Worm (Caenorhabditis elegans) whole organism, L3 larva: ENCODE data around the gene noca-1.
A peak's percentile ranks its signal among the peaks of the same experiment; 100 is the strongest.
"Not testable (repeated sequence)": the region's sequence is repeated elsewhere in the genome, so short reads cannot be mapped to it uniquely, and the experiment has no call there.

Source experiments
- R02D3.7 ChIP-seq: fragments of 150-350 bp; optimal IDR thresholded peaks from 2 replicates; lab custom pipeline; 2014; ENCODE audit warnings: missing biosample characterization, missing genetic modification characterization
- ama-1 ChIP-seq: fragments of 150-350 bp; optimal IDR thresholded peaks from 2 replicates; lab custom pipeline; 2018
- ceh-16 ChIP-seq: sonication (generic microtip); optimal IDR thresholded peaks from 2 replicates; lab custom pipeline; 2017; ENCODE audit warnings: missing biosample characterization, missing genetic modification characterization
- ceh-28 ChIP-seq: fragments of 150-350 bp; optimal IDR thresholded peaks from 2 replicates; lab custom pipeline; 2014; ENCODE audit warnings: missing biosample characterization, missing genetic modification reagents, missing genetic modification characterization
- ceh-82 ChIP-seq: fragments of 150-350 bp; optimal IDR thresholded peaks from 2 replicates; lab custom pipeline; 2014; ENCODE audit warnings: missing biosample characterization, missing genetic modification characterization
- ceh-9 ChIP-seq: sonication (generic microtip); optimal IDR thresholded peaks from 2 replicates; lab custom pipeline; 2018; ENCODE audit warnings: missing biosample characterization, missing genetic modification characterization
- daf-12 ChIP-seq: fragments of 150-350 bp; optimal IDR thresholded peaks from 2 replicates; lab custom pipeline; 2014; ENCODE audit warnings: missing biosample characterization, missing genetic modification reagents, missing genetic modification characterization
- elt-2 ChIP-seq: sonication (generic microtip); optimal IDR thresholded peaks from 2 replicates; lab custom pipeline; 2016; ENCODE audit warnings: missing genetic modification reagents, mild to moderate bottlenecking, missing genetic modification characterization, missing compliant biosample characterization
- elt-3 ChIP-seq, 3 experiments: fragments of 150-350 bp in 1 of 3; sonication (generic microtip) in 2 of 3; optimal IDR thresholded peaks; 2 replicates in 2 of 3; 4 replicates in 1 of 3; lab custom pipeline; 2014 to 2017; ENCODE audit warnings: missing biosample characterization in 3 of 3, missing genetic modification characterization in 3 of 3
- eor-1 ChIP-seq, 2 experiments: fragments of 150-350 bp; optimal IDR thresholded peaks; 2 replicates each; lab custom pipeline; 2014 to 2018; ENCODE audit warnings: missing biosample characterization in 2 of 2, missing genetic modification characterization in 2 of 2
- fkh-10 ChIP-seq: sonication (generic microtip); optimal IDR thresholded peaks from 2 replicates; lab custom pipeline; 2017; ENCODE audit warnings: missing biosample characterization, missing genetic modification reagents, missing genetic modification characterization
- fkh-2 ChIP-seq: fragments of 150-350 bp; optimal IDR thresholded peaks from 2 replicates; lab custom pipeline; 2014; ENCODE audit warnings: missing biosample characterization, missing genetic modification reagents, missing genetic modification characterization
- jun-1 ChIP-seq: fragments of 150-350 bp; optimal IDR thresholded peaks from 2 replicates; lab custom pipeline; 2014; ENCODE audit warnings: missing biosample characterization, missing genetic modification reagents, missing genetic modification characterization
- lin-15B ChIP-seq: fragments of 150-350 bp; optimal IDR thresholded peaks from 2 replicates; lab custom pipeline; 2014; ENCODE audit warnings: missing biosample characterization, missing genetic modification characterization
- lin-39 ChIP-seq: fragments of 150-350 bp; optimal IDR thresholded peaks from 2 replicates; lab custom pipeline; 2018; ENCODE audit warnings: missing biosample characterization, missing genetic modification reagents, missing genetic modification characterization
- lsy-12 ChIP-seq: sonication (generic microtip); optimal IDR thresholded peaks from 2 replicates; lab custom pipeline; 2016; ENCODE audit warnings: mild to moderate bottlenecking, missing genetic modification characterization, missing compliant biosample characterization
- mdl-1 ChIP-seq: fragments of 150-350 bp; optimal IDR thresholded peaks from 2 replicates; lab custom pipeline; 2014; ENCODE audit warnings: missing biosample characterization, missing genetic modification characterization
- mml-1 ChIP-seq: fragments of 150-350 bp; sonication (generic microtip); optimal IDR thresholded peaks from 3 replicates; lab custom pipeline; 2014; ENCODE audit warnings: missing biosample characterization, missing genetic modification characterization
- nfya-1 ChIP-seq: sonication (generic microtip); optimal IDR thresholded peaks from 2 replicates; lab custom pipeline; 2017; ENCODE audit warnings: missing genetic modification characterization, mild to moderate bottlenecking, missing compliant biosample characterization, antibody characterized with exemption, moderate library complexity; ENCODE audit not compliant: insufficient read depth
- nhr-11 ChIP-seq: fragments of 150-350 bp; optimal IDR thresholded peaks from 2 replicates; lab custom pipeline; 2014; ENCODE audit warnings: missing biosample characterization, missing genetic modification characterization
- nhr-12 ChIP-seq: fragments of 150-350 bp; optimal IDR thresholded peaks from 2 replicates; lab custom pipeline; 2014; ENCODE audit warnings: missing biosample characterization, missing genetic modification characterization
- nhr-23 ChIP-seq: fragments of 150-350 bp; optimal IDR thresholded peaks from 2 replicates; lab custom pipeline; 2014; ENCODE audit warnings: missing biosample characterization, missing genetic modification reagents, missing genetic modification characterization
- nhr-25 ChIP-seq: sonication (generic microtip); optimal IDR thresholded peaks from 2 replicates; lab custom pipeline; 2017; ENCODE audit warnings: missing biosample characterization, missing genetic modification characterization
- nhr-43 ChIP-seq: sonication (generic microtip); optimal IDR thresholded peaks from 2 replicates; lab custom pipeline; 2016; ENCODE audit warnings: mild to moderate bottlenecking, missing genetic modification characterization, missing compliant biosample characterization; ENCODE audit not compliant: poor library complexity, severe bottlenecking
- nhr-76 ChIP-seq: fragments of 150-350 bp; sonication (generic microtip); optimal IDR thresholded peaks from 5 replicates; lab custom pipeline; 2014; ENCODE audit warnings: missing biosample characterization, missing genetic modification characterization
- nhr-77 ChIP-seq: fragments of 150-350 bp; optimal IDR thresholded peaks from 2 replicates; lab custom pipeline; 2014; ENCODE audit warnings: missing biosample characterization, missing genetic modification characterization
- pqm-1 ChIP-seq: fragments of 150-350 bp; optimal IDR thresholded peaks from 2 replicates; lab custom pipeline; 2017; ENCODE audit warnings: missing biosample characterization, missing genetic modification characterization, inconsistent platforms
- sea-2 ChIP-seq: fragments of 150-350 bp; sonication (generic microtip); optimal IDR thresholded peaks from 4 replicates; lab custom pipeline; 2014; ENCODE audit warnings: missing biosample characterization, missing genetic modification reagents, missing genetic modification characterization
- skn-1 ChIP-seq: fragments of 150-350 bp; optimal IDR thresholded peaks from 2 replicates; lab custom pipeline; 2014; ENCODE audit warnings: missing biosample characterization, missing genetic modification characterization
- snpc-4 ChIP-seq: fragments of 150-350 bp; optimal IDR thresholded peaks from 2 replicates; lab custom pipeline; 2014; ENCODE audit warnings: missing biosample characterization, missing genetic modification characterization
- unc-39 ChIP-seq: sonication (generic microtip); optimal IDR thresholded peaks from 4 replicates; lab custom pipeline; 2017; ENCODE audit warnings: missing biosample characterization, missing genetic modification characterization
- unc-62 ChIP-seq: fragments of 150-350 bp; sonication (generic microtip); optimal IDR thresholded peaks from 4 replicates; lab custom pipeline; 2014; ENCODE audit warnings: missing biosample characterization, missing genetic modification reagents, missing genetic modification characterization
- zag-1 ChIP-seq: fragments of 150-350 bp; optimal IDR thresholded peaks from 2 replicates; lab custom pipeline; 2014; ENCODE audit warnings: missing biosample characterization, missing genetic modification characterization
- ztf-11 ChIP-seq: fragments of 150-350 bp; optimal IDR thresholded peaks from 2 replicates; lab custom pipeline; 2014; ENCODE audit warnings: missing biosample characterization, missing genetic modification characterization
- ztf-4 ChIP-seq: fragments of 150-350 bp; optimal IDR thresholded peaks from 2 replicates; lab custom pipeline; 2014; ENCODE audit warnings: missing biosample characterization, missing genetic modification characterization

Gene noca-1

DNA sequence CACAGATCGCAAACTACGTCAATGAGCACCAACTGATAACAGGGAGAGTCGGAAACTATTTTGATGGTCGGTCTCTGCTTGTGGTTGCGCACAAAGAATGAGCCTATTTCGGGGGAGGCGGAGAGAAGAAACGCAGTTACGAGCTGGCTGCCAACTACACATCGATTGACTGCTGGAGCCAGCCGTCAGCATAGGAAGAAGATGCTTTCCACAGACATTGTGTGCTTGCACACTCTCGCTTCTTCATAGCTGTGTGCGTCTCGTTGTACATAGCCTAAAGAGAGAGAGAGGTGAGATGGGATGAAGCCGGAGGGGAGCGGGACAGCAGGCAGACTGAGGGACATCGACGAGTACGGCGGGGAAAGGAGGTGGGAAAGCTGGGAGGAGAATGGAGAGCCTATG is 22.3 kb upstream of the noca-1 start (continued):
- TF ChIP-seq jun-1 (tag; lab: Kevin White, UChicago) (peak; percentile 75), sea-2 (no peak), fkh-2 (no peak), ama-1 (lab: Kevin White, UChicago) (peak; percentile 69), nhr-76 (tag; lab: Kevin White, UChicago) (no peak), lin-15B (peak; percentile 32), mml-1 (tag; lab: Kevin White, UChicago) (no peak), ztf-4 (tag; lab: Kevin White, UChicago) (no peak), ceh-16 (tag; lab: Kevin White, UChicago) (no peak), ceh-28 (no peak), unc-62 (no peak), lin-39 (tag; lab: Kevin White, UChicago) (peak; percentile 94), nhr-25 (tag; lab: Kevin White, UChicago) (no peak), ztf-11 (tag; lab: Kevin White, UChicago) (no peak), R02D3.7 (tag; lab: Kevin White, UChicago) (no peak)

DNA sequence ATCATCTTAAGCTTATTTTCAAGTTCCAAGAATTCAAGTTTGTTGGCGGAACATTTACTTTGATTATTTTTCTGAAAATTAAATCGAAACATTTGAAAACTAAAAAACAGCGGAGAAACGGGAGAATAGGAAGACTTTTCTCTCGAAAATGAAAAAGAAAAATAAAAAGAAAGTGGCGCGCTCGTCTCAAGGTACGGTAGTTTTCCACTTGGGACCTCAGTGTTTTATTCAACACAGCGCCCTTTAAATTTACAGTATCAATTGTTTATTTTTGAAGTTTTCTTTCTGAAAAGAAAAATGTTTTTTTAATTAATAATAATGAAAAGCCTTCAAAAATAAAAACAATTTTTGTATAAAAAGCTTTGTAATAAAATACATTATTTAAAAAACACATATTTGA is 21.2 kb upstream of the noca-1 start:
- TF ChIP-seq daf-12 (no peak), ceh-9 (tag; lab: Kevin White, UChicago) (no peak), lsy-12 (tag; lab: Kevin White, UChicago) (no peak), nhr-25 (tag; lab: Kevin White, UChicago) (no peak), snpc-4 (tag; lab: Kevin White, UChicago) (no peak), fkh-10 (GFP tag; lab: Kevin White, UChicago) (no peak), nhr-77 (tag; lab: Kevin White, UChicago) (no peak), unc-62 (no peak), unc-39 (tag; lab: Kevin White, UChicago) (no peak)
- TF ChIP-seq, all 47 proteins: peak for 0

DNA sequence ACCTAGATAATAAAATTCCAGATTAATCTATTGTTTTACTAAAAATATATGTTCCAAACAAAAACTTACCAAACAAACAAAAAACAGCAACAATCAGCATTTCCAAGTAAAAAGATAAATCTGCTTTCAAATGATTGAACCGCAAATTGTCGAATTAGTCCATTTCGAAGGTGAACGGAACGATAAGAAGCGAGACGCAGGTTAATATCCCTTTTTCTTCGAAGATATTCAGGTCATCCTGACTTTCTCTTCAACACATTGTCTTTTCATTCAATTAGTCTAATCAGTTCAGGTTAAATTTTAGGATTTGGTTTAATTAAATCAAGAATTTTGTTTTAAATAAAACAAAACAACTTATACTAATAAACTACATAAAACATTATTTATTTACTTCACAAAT is 19.3 kb upstream of the noca-1 start, which contains the start of gene B0365.9:
Gene B0365.9, minus strand, starts transcription at position 186 of the 400 bp plus-strand sequence.
- TF ChIP-seq mdl-1: no peak
- TF ChIP-seq unc-62: no peak
- no peak for TF ChIP-seq nhr-11 (tag; lab: Kevin White, UChicago)
- TF ChIP-seq elt-2: no peak
- no peak for TF ChIP-seq eor-1 (tag; optimal IDR thresholded peaks at IDR 0.05; lab: Kevin White, UChicago)
- no peak for TF ChIP-seq nhr-12 (tag; lab: Kevin White, UChicago)
- TF ChIP-seq nhr-23: no peak
- no peak for TF ChIP-seq mml-1 (tag; lab: Kevin White, UChicago)
- TF ChIP-seq ceh-16 (tag; lab: Kevin White, UChicago): no peak
- TF ChIP-seq nfya-1: no peak
- no peak for TF ChIP-seq fkh-2
- no peak for TF ChIP-seq zag-1
- no peak for TF ChIP-seq ama-1 (lab: Kevin White, UChicago)
- no peak for TF ChIP-seq pqm-1
- TF ChIP-seq nhr-43 (tag; lab: Kevin White, UChicago): no peak
- no peak for TF ChIP-seq elt-3 (tag; optimal IDR thresholded peaks at IDR 0.05; lab: Kevin White, UChicago)
- no peak for TF ChIP-seq lin-39 (tag; lab: Kevin White, UChicago)

DNA sequence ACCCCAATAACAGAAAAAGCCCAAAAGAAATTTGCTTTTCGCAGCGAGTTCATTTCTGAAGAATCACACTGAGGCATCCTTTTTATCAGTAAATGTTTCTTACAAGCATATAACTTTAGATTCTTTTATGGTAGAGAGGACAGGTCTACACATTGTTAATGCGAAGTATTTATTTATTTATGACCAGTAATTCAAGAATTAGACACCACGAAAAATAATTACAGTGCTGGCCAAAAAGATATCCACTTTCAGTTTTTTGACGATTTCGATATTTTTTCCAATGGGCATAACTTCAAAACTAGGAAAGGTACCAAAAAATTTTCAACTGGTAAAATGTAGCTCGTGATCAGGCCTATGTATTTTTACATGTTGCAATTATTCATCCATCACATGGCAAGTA is 17.9 kb upstream of the noca-1 start, which contains the start of gene clec-225:
Gene clec-225, minus strand, starts transcription at position 101 of the 400 bp plus-strand sequence.
- not testable (repeated sequence) for TF ChIP-seq nhr-12, R02D3.7, skn-1 (tag; lab: Kevin White, UChicago)

DNA sequence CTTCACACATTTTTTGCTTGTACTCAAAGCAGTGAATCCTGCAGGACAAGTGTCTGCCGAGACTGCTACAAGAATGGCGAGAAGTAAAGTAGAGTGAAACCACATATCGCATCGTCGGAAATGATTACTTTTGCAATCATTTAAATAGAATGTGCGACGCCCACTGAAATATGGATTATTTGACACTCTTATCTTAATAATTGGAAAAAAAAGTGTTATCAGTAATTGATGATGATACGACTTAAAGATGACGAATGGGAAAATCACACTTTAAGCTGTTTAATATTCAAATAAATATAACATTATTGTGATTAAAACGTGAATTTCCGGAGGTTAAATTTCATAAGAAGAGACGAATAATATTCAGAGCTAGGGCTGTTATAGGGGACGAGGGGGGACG is 14.8 kb upstream of the noca-1 start, which contains the start of gene clec-41:
Gene clec-41, minus strand, starts transcription at position 147 of the 400 bp plus-strand sequence.
- peak; percentile 13 for TF ChIP-seq jun-1 (tag; lab: Kevin White, UChicago)
- peak; percentile 92 for TF ChIP-seq elt-2
- no peak for TF ChIP-seq ceh-82 (tag; lab: Kevin White, UChicago)
- peak; percentile 91 for TF ChIP-seq pqm-1
